Worm (Caenorhabditis elegans): ENCODE results near the gene C06E2.9.

The C06E2.9 gene

DNA sequence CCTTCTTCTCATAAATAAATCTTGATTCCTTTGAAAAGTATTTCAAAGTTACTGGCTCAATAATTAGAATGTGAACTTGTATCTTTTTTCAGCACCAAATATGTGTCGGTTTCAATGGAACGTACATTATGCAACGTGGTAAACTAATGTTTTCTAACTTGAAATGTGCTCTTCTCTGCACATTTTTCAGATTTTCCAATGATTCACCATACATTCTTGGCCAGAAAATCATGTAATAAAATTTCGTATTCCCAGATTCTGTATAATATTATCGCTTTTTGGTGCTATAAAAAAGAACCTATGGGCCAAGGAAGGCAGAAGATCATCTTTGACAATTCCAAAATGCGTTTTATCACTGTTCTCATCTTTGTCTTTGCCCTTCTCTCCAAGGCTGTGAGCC lies at the start of gene C06E2.9:
TSS of gene C06E2.9 (plus strand) at position 301 of the 400 bp plus-strand sequence.
- TF ChIP-seq scrt-1 (GFP tag; IDR thresholded peaks at IDR 0.05) = no peak

DNA sequence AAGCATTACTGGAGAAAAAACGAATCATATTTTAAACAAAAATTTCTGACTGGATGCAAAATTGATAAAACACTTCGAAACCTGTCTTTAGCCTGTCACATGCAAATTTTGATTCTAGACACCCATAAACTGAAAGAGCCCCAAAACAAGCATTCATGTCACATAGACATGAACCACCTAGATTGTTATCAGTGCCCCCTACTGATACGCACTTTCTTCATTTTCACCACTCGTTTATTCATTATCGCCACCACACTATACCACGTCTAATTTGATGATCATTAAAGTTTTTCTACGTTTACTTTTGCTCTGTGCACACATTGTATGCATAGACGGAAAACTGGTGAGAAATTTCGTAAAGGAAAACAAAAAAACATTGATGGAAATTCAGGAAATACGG lies 49.1 kb upstream of the C06E2.9 start, which contains the start of gene cnnm-2:
TSS of gene cnnm-2 (plus strand) at position 190 of the 400 bp plus-strand sequence.
- no peak for TF ChIP-seq aly-1 (tag; optimal IDR thresholded peaks at IDR 0.05)
- no peak for TF ChIP-seq pes-1 (GFP tag; IDR thresholded peaks at IDR 0.05)
- no peak for TF ChIP-seq tbx-11 (GFP tag; IDR thresholded peaks at IDR 0.05)
- no peak for TF ChIP-seq sea-1 (GFP tag; conservative IDR thresholded peaks at IDR 0.05)
- TF ChIP-seq ceh-13 (GFP tag; optimal IDR thresholded peaks at IDR 0.05) = no peak
- TF ChIP-seq tra-4 (tag; optimal IDR thresholded peaks at IDR 0.05) = no peak
- TF ChIP-seq hnd-1 (tag; optimal IDR thresholded peaks at IDR 0.05) = no peak
- no peak for TF ChIP-seq F13C5.2 (tag; optimal IDR thresholded peaks at IDR 0.05)
- TF ChIP-seq tbx-37 (GFP tag; conservative IDR thresholded peaks at IDR 0.05) = no peak
- no peak for TF ChIP-seq hmg-4 (GFP tag; optimal IDR thresholded peaks at IDR 0.05)
- TF ChIP-seq flt-1 (GFP tag; IDR thresholded peaks at IDR 0.05) = no peak
- TF ChIP-seq ceh-36 (tag; optimal IDR thresholded peaks at IDR 0.05) = no peak
- TF ChIP-seq B0310.2 (tag; optimal IDR thresholded peaks at IDR 0.05) = no peak
- TF ChIP-seq ets-7 (tag; optimal IDR thresholded peaks at IDR 0.05) = no peak
- no peak for TF ChIP-seq hmbx-1 (tag; optimal IDR thresholded peaks at IDR 0.05)
- no peak for TF ChIP-seq ama-1 (optimal IDR thresholded peaks at IDR 0.05)
- TF ChIP-seq scrt-1 (GFP tag; IDR thresholded peaks at IDR 0.05) = no peak

DNA sequence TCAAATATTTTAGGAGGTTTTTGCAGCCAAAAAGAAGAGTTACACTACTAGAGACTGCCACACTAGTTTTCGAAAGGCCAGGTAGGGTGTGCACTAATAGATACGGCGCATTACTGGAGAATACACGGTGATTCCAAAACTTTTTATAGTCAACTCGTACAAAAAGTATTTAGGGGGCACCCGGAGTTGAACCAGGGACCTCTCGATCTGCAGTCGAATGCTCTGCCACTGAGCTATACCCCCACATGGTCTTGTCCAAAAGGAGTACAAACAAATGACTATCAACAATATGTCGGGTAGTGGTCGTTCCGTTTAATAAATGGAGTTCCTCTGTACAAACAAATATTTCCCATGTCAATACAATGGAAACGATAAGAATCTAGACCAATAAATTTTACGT lies 43.1 kb upstream of the C06E2.9 start:
- peak; percentile 48 for TF ChIP-seq ceh-36 (tag; optimal IDR thresholded peaks at IDR 0.05)
- no peak for TF ChIP-seq ets-7 (tag; optimal IDR thresholded peaks at IDR 0.05)
- TF ChIP-seq aly-1 (tag; optimal IDR thresholded peaks at IDR 0.05) = peak; percentile 25
- peak; percentile 0 for TF ChIP-seq hmg-4 (GFP tag; optimal IDR thresholded peaks at IDR 0.05)
- no peak for TF ChIP-seq F13C5.2 (tag; optimal IDR thresholded peaks at IDR 0.05)
- TF ChIP-seq scrt-1 (GFP tag; IDR thresholded peaks at IDR 0.05) = peak; percentile 79
- TF ChIP-seq flt-1 (GFP tag; IDR thresholded peaks at IDR 0.05) = peak; percentile 76
- no peak for TF ChIP-seq hmbx-1 (tag; optimal IDR thresholded peaks at IDR 0.05)
- TF ChIP-seq tbx-37 (GFP tag; conservative IDR thresholded peaks at IDR 0.05) = peak; percentile 13; the same call in 1 of the 2 replicates
- peak; percentile 16 for TF ChIP-seq hnd-1 (tag; optimal IDR thresholded peaks at IDR 0.05)
- TF ChIP-seq tra-4 (tag; optimal IDR thresholded peaks at IDR 0.05) = peak; percentile 38
- peak; percentile 68; the same call in 1 of the 2 replicates for TF ChIP-seq tbx-11 (GFP tag; IDR thresholded peaks at IDR 0.05)
- TF ChIP-seq ceh-13 (GFP tag; optimal IDR thresholded peaks at IDR 0.05) = peak; percentile 43
- peak; percentile 82 for TF ChIP-seq sea-1 (GFP tag; conservative IDR thresholded peaks at IDR 0.05)
- peak; percentile 84 for TF ChIP-seq pes-1 (GFP tag; IDR thresholded peaks at IDR 0.05)
- no peak for TF ChIP-seq B0310.2 (tag; optimal IDR thresholded peaks at IDR 0.05)
- TF ChIP-seq ama-1 (optimal IDR thresholded peaks at IDR 0.05) = no peak

DNA sequence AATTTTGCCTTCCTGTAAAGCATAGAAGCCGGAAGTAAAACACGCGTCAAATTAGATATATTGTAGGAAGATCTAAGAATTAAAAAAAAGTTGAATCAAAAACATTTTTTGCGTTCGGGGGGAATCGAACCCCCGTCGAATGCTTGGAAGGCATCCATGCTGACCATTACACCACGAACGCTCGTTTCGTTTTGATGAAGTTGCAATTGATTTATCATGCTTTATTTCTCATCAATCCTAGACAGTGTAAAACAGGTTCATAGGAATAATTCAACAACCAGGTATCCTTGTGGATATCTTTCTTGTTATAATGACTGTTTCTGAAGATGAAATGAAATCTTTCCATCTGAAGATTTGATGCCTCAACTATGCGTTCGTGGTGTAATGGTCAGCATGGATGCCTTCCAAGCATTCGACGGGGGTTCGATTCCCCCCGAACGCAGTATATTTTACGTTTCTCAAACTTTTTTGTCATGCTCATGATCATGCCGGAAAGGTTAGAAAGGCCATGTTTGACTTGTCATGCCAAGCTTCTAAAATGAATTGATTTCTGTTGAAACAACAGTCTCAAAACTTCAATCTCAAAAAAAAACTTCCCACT lies 41.1 kb upstream of the C06E2.9 start:
- TF ChIP-seq ets-7 (tag; optimal IDR thresholded peaks at IDR 0.05) (no peak), hnd-1 (tag; optimal IDR thresholded peaks at IDR 0.05) (no peak)

DNA sequence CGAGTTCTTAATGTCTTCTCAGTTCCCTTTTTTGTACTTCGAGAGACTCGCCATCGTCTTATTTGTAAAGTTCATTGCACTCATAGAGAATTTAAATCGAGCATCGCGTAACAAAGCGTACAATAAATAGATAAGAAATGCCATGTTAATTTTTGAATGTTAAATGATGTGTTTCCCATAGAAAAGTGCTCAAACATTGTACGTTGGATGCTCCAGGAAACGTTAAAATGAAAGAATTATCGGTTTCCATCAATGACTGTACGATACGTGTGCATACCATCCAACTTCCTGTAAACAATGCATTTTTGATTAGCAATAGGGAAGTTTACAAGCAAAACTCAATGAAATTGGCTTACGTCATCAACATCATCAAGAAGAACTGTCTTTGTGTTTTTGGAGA lies 40.4 kb upstream of the C06E2.9 start:
- TF ChIP-seq B0310.2 (tag; optimal IDR thresholded peaks at IDR 0.05) (no peak), tbx-37 (GFP tag; conservative IDR thresholded peaks at IDR 0.05) (no peak), ceh-13 (GFP tag; optimal IDR thresholded peaks at IDR 0.05) (no peak), aly-1 (tag; optimal IDR thresholded peaks at IDR 0.05) (no peak), ets-7 (tag; optimal IDR thresholded peaks at IDR 0.05) (no peak), F13C5.2 (tag; optimal IDR thresholded peaks at IDR 0.05) (no peak), hmg-4 (GFP tag; optimal IDR thresholded peaks at IDR 0.05) (no peak), tbx-11 (GFP tag; IDR thresholded peaks at IDR 0.05) (no peak), scrt-1 (GFP tag; IDR thresholded peaks at IDR 0.05) (no peak), pes-1 (GFP tag; IDR thresholded peaks at IDR 0.05) (no peak), hnd-1 (tag; optimal IDR thresholded peaks at IDR 0.05) (no peak), sea-1 (GFP tag; conservative IDR thresholded peaks at IDR 0.05) (no peak), ceh-36 (tag; optimal IDR thresholded peaks at IDR 0.05) (no peak)

DNA sequence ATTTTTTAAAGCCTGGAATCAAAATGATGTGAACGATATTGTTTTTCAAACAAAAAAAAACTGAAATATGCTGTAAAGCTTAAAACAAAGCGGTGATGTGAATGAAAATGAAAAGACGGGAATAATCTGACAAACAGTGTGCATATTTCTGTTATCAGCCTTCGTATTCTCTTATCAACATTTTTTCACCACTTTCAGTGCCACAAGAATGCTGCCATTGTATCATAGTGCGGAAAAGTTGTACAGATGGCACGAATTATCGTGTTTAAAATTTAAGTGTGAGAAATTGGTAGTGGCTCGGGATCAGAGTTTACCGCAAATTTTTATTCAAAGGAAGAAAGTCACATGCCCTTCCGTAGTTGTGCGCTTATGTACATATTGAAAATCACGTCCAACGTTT lies 36.6 kb upstream of the C06E2.9 start, which contains the start of gene ifd-1:
TSS of gene ifd-1 (minus strand) at position 12 of the 400 bp plus-strand sequence.
- TF ChIP-seq aly-1 (tag; optimal IDR thresholded peaks at IDR 0.05) (no peak), tra-4 (tag; optimal IDR thresholded peaks at IDR 0.05) (no peak), hmg-4 (GFP tag; optimal IDR thresholded peaks at IDR 0.05) (no peak), F13C5.2 (tag; optimal IDR thresholded peaks at IDR 0.05) (no peak), sea-1 (GFP tag; conservative IDR thresholded peaks at IDR 0.05) (no peak), ets-7 (tag; optimal IDR thresholded peaks at IDR 0.05) (no peak), B0310.2 (tag; optimal IDR thresholded peaks at IDR 0.05) (no peak)

DNA sequence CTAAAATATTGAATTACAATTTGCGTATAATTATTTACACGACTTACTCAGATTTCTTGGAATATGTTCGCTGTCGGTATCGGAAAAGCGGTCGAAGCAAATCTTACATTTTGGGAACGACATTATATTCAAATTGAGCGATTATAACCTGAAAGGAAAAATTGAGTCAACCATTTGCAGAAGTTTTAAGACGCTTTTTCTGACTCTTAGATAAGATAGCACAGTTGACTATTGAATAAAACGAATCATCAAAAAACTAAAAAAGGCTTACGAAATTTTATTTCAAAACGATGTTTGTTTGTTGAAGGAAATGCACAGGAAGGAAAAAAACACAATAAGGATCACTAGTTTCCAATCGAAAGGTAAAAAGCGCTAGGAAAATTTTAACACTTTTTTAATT lies 32.7 kb upstream of the C06E2.9 start, which contains the start of gene rcs-1:
TSS of gene rcs-1 (minus strand) at position 176 of the 400 bp plus-strand sequence.
- TF ChIP-seq B0310.2 (tag; optimal IDR thresholded peaks at IDR 0.05) (no peak), hnd-1 (tag; optimal IDR thresholded peaks at IDR 0.05) (no peak), tbx-11 (GFP tag; IDR thresholded peaks at IDR 0.05) (no peak), tra-4 (tag; optimal IDR thresholded peaks at IDR 0.05) (no peak), hmbx-1 (tag; optimal IDR thresholded peaks at IDR 0.05) (no peak), scrt-1 (GFP tag; IDR thresholded peaks at IDR 0.05) (no peak), flt-1 (GFP tag; IDR thresholded peaks at IDR 0.05) (no peak), hmg-4 (GFP tag; optimal IDR thresholded peaks at IDR 0.05) (no peak)

DNA sequence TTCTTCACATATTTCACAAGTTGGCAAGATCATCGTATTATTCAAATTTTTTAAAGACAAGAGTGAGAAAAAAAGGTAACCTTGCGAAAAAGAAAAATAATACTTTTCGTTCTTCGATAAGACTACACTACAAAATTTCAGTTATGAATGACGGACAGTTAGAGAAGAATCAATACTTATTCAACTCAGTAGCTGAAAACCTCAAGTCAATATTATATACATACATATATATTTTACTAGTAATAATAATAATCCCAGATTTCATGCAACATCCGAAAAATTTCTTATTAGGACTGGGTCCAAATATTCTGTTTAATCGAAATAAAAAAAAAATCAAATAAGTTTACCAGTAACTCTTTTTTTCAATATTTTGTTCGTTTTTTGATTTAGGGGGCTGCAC lies 29.9 kb upstream of the C06E2.9 start, which contains the start of gene C28G1.6:
TSS of gene C28G1.6 (minus strand) at position 101 of the 400 bp plus-strand sequence.
- TF ChIP-seq pes-1 (GFP tag; IDR thresholded peaks at IDR 0.05) (no peak), flt-1 (GFP tag; IDR thresholded peaks at IDR 0.05) (no peak), ets-7 (tag; optimal IDR thresholded peaks at IDR 0.05) (no peak), sea-1 (GFP tag; conservative IDR thresholded peaks at IDR 0.05) (no peak), F13C5.2 (tag; optimal IDR thresholded peaks at IDR 0.05) (no peak), B0310.2 (tag; optimal IDR thresholded peaks at IDR 0.05) (no peak), ama-1 (optimal IDR thresholded peaks at IDR 0.05) (no peak), tbx-11 (GFP tag; IDR thresholded peaks at IDR 0.05) (no peak), hmbx-1 (tag; optimal IDR thresholded peaks at IDR 0.05) (no peak), hmg-4 (GFP tag; optimal IDR thresholded peaks at IDR 0.05) (no peak), aly-1 (tag; optimal IDR thresholded peaks at IDR 0.05) (no peak), ceh-13 (GFP tag; optimal IDR thresholded peaks at IDR 0.05) (no peak)

Data from whole organism, early embryonic.